Worm (Caenorhabditis elegans) whole organism, mixed stage, embryonic: ENCODE measurements around the gene R07D5.2.

Experiments used
- M03D4.4 ChIP-seq: sonication (generic microtip); optimal IDR thresholded peaks from 2 replicates; lab custom pipeline; 2017; ENCODE audit warnings: mild to moderate bottlenecking, missing genetic modification characterization, missing compliant biosample characterization
- bed-3 ChIP-seq: fragments of 200-800 bp; sonication (Bioruptor generic); optimal IDR thresholded peaks from 3 replicates; lab custom pipeline; 2018; ENCODE audit warnings: mild to moderate bottlenecking, missing genetic modification characterization, moderate library complexity, missing compliant biosample characterization
- blmp-1 ChIP-seq: fragments of 150-350 bp; optimal IDR thresholded peaks from 2 replicates; lab custom pipeline; 2014; ENCODE audit warnings: missing biosample characterization, missing genetic modification characterization
- ceh-39 ChIP-seq: fragments of 150-350 bp; optimal IDR thresholded peaks from 2 replicates; lab custom pipeline; 2014; ENCODE audit warnings: missing biosample characterization, missing genetic modification characterization
- ceh-43 ChIP-seq: fragments of 200-800 bp; sonication (Bioruptor generic); optimal IDR thresholded peaks from 2 replicates; lab custom pipeline; 2018; ENCODE audit warnings: mild to moderate bottlenecking, missing genetic modification characterization, moderate library complexity, missing compliant biosample characterization
- ceh-83 ChIP-seq: fragments of 200-800 bp; sonication (Bioruptor generic); optimal IDR thresholded peaks from 2 replicates; lab custom pipeline; 2018; ENCODE audit warnings: mild to moderate bottlenecking, missing genetic modification characterization, missing compliant biosample characterization
- ces-1 ChIP-seq: fragments of 150-350 bp; optimal IDR thresholded peaks from 2 replicates; lab custom pipeline; 2014; ENCODE audit warnings: missing biosample characterization, missing genetic modification reagents, missing genetic modification characterization
- drap-1 ChIP-seq: fragments of 200-800 bp; sonication (Bioruptor generic); optimal IDR thresholded peaks from 3 replicates; lab custom pipeline; 2018; ENCODE audit warnings: mild to moderate bottlenecking, missing genetic modification characterization, missing compliant biosample characterization
- elt-1 ChIP-seq: sonication (generic microtip); optimal IDR thresholded peaks from 2 replicates; lab custom pipeline; 2017; ENCODE audit warnings: missing genetic modification characterization, mild to moderate bottlenecking, missing compliant biosample characterization, antibody characterized with exemption, moderate library complexity, borderline replicate concordance; ENCODE audit not compliant: insufficient read depth
- elt-3 ChIP-seq: fragments of 150-350 bp; optimal IDR thresholded peaks from 2 replicates; lab custom pipeline; 2014; ENCODE audit warnings: missing biosample characterization, missing genetic modification characterization
- ham-2 ChIP-seq: fragments of 200-800 bp; sonication (Bioruptor generic); optimal IDR thresholded peaks from 2 replicates; lab custom pipeline; 2018; ENCODE audit warnings: mild to moderate bottlenecking, missing genetic modification characterization, missing compliant biosample characterization
- hlh-1 ChIP-seq: fragments of 150-350 bp; optimal IDR thresholded peaks from 2 replicates; lab custom pipeline; 2014; ENCODE audit warnings: missing biosample characterization, missing genetic modification reagents, missing genetic modification characterization
- lin-13 ChIP-seq: fragments of 150-350 bp; optimal IDR thresholded peaks from 2 replicates; lab custom pipeline; 2014; ENCODE audit warnings: missing biosample characterization, missing genetic modification characterization
- lin-32 ChIP-seq: fragments of 200-800 bp; sonication (Bioruptor generic); optimal IDR thresholded peaks from 2 replicates; lab custom pipeline; 2018; ENCODE audit warnings: mild to moderate bottlenecking, missing genetic modification characterization, missing compliant biosample characterization
- lsy-2 ChIP-seq: fragments of 150-350 bp; optimal IDR thresholded peaks from 2 replicates; lab custom pipeline; 2014; ENCODE audit warnings: missing biosample characterization, missing genetic modification characterization
- mab-5 ChIP-seq: fragments of 150-350 bp; optimal IDR thresholded peaks from 2 replicates; lab custom pipeline; 2014; ENCODE audit warnings: missing biosample characterization, missing genetic modification characterization
- mep-1 ChIP-seq: fragments of 150-350 bp; optimal IDR thresholded peaks from 2 replicates; lab custom pipeline; 2017; ENCODE audit warnings: missing biosample characterization, missing genetic modification reagents, missing genetic modification characterization, inconsistent platforms
- mls-2 ChIP-seq: sonication (generic microtip); optimal IDR thresholded peaks from 2 replicates; lab custom pipeline; 2016; ENCODE audit warnings: mild to moderate bottlenecking, missing genetic modification characterization, moderate library complexity, missing compliant biosample characterization
- nhr-12 ChIP-seq: fragments of 150-350 bp; optimal IDR thresholded peaks from 2 replicates; lab custom pipeline; 2014; ENCODE audit warnings: missing biosample characterization, missing genetic modification characterization
- nhr-2 ChIP-seq: fragments of 150-350 bp; optimal IDR thresholded peaks from 2 replicates; lab custom pipeline; 2014; ENCODE audit warnings: missing biosample characterization, missing genetic modification characterization
- nhr-237 ChIP-seq: fragments of 150-350 bp; optimal IDR thresholded peaks from 2 replicates; lab custom pipeline; 2014; ENCODE audit warnings: missing biosample characterization, missing genetic modification characterization
- nhr-76 ChIP-seq: sonication (generic microtip); optimal IDR thresholded peaks from 2 replicates; lab custom pipeline; 2017; ENCODE audit warnings: missing biosample characterization, missing genetic modification characterization
- pha-4 ChIP-seq: fragments of 150-350 bp; optimal IDR thresholded peaks from 2 replicates; lab custom pipeline; 2018; ENCODE audit warnings: missing biosample characterization, missing genetic modification reagents, missing genetic modification characterization
- sem-2 ChIP-seq: fragments of 200-800 bp; sonication (Bioruptor generic); optimal IDR thresholded peaks from 2 replicates; lab custom pipeline; 2018; ENCODE audit warnings: mild to moderate bottlenecking, missing genetic modification characterization, missing compliant biosample characterization
- snpc-4 ChIP-seq: fragments of 150-350 bp; optimal IDR thresholded peaks from 2 replicates; lab custom pipeline; 2014; ENCODE audit warnings: missing biosample characterization, missing genetic modification characterization
- tbx-8 ChIP-seq: fragments of 200-800 bp; sonication (Bioruptor generic); optimal IDR thresholded peaks from 2 replicates; lab custom pipeline; 2018; ENCODE audit warnings: mild to moderate bottlenecking, missing genetic modification characterization, moderate library complexity, missing compliant biosample characterization
- unc-120 ChIP-seq: sonication (generic microtip); optimal IDR thresholded peaks from 2 replicates; lab custom pipeline; 2017; ENCODE audit warnings: missing genetic modification characterization, missing compliant biosample characterization; ENCODE audit not compliant: poor library complexity, severe bottlenecking
- unc-39 ChIP-seq: fragments of 150-350 bp; optimal IDR thresholded peaks from 2 replicates; lab custom pipeline; 2014; ENCODE audit warnings: missing biosample characterization, missing genetic modification characterization
- unc-62 ChIP-seq: fragments of 150-350 bp; optimal IDR thresholded peaks from 2 replicates; lab custom pipeline; 2014; ENCODE audit warnings: missing biosample characterization, missing genetic modification reagents, missing genetic modification characterization
- ztf-11 ChIP-seq: fragments of 150-350 bp; optimal IDR thresholded peaks from 2 replicates; lab custom pipeline; 2014; ENCODE audit warnings: missing biosample characterization, missing genetic modification characterization

The R07D5.2 gene

DNA sequence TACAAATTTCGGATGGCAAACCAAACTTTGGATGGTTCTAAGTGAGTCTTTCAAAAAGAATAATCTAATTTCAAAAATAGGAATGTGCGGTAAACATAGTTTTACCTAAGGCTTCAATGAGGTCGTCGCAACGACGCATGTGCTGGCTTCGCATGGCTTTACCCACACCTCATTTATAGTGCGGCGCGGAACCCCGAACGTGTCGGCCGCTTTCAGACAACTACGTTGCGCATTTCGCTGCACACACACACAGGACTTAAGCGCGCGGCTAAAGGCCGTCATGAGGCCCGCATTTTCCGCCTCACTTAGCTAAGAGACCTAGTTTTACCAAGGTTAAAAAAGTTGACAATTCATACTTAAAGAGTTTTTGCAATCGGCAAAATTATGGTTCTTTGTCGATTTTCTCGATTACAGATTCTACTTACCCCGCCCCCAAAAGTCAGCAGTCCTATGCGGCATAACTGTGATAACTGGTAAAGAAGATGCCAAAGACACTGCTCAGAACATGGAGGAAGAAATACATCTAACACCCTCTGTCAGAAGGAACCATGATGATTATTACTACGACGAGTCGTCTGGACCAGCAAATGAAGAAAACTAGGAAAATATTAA, 23.5 kb downstream of the R07D5.2 start:
- TF ChIP-seq mep-1 (tag; lab: Kevin White, UChicago), result no peak
- TF ChIP-seq unc-39 (tag; lab: Kevin White, UChicago), result no peak
- no peak for TF ChIP-seq sem-2 (GFP tag; lab: Kevin White, UChicago)
- TF ChIP-seq unc-62 (GFP tag; lab: Kevin White, UChicago), result no peak
- no peak for TF ChIP-seq ceh-39
- TF ChIP-seq nhr-2 (tag; lab: Kevin White, UChicago), result no peak
- TF ChIP-seq snpc-4 (tag; lab: Kevin White, UChicago), result no peak
- TF ChIP-seq tbx-8 (GFP tag; lab: Kevin White, UChicago), result no peak
- no peak for TF ChIP-seq nhr-237 (tag; lab: Kevin White, UChicago)
- TF ChIP-seq, all 35 proteins: peak for 0

DNA sequence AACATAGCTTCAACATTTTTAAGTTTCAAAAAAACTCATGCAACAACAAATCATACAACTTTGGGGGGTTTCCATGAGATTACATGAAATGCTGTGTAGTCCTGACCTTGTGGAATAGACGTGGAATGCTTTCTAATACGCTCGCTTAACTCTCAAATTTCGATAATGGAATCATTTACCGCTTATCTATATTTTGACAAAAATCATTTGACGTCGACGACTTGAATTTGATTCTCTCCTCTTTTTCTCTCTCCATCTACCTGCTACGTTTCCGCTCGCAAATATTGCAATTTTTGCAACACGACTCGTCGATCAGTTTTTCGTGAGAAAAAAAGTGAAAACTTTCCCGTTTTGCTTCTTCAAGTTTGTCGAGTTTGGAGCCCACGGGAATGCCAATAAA, 27.3 kb downstream of the R07D5.2 start, which contains the start of gene flr-4:
Gene flr-4, plus strand, starts transcription at position 275 of the 400 bp plus-strand sequence.
- TF ChIP-seq sem-2 (GFP tag; lab: Kevin White, UChicago) (no peak), nhr-237 (tag; lab: Kevin White, UChicago) (no peak), drap-1 (GFP tag; lab: Kevin White, UChicago) (no peak), nhr-76 (tag; lab: Kevin White, UChicago) (no peak), blmp-1 (no peak), M03D4.4 (tag; lab: Kevin White, UChicago) (no peak), ham-2 (no peak), mab-5 (tag; lab: Kevin White, UChicago) (no peak), ceh-39 (no peak), tbx-8 (GFP tag; lab: Kevin White, UChicago) (no peak), lin-32 (GFP tag; lab: Kevin White, UChicago) (no peak), mls-2 (no peak), bed-3 (no peak), nhr-12 (tag; lab: Kevin White, UChicago) (no peak), unc-39 (tag; lab: Kevin White, UChicago) (no peak), ceh-43 (GFP tag; lab: Kevin White, UChicago) (no peak), hlh-1 (tag; lab: Kevin White, UChicago) (no peak), elt-1 (no peak), unc-62 (GFP tag; lab: Kevin White, UChicago) (no peak), mep-1 (tag; lab: Kevin White, UChicago) (no peak)

DNA sequence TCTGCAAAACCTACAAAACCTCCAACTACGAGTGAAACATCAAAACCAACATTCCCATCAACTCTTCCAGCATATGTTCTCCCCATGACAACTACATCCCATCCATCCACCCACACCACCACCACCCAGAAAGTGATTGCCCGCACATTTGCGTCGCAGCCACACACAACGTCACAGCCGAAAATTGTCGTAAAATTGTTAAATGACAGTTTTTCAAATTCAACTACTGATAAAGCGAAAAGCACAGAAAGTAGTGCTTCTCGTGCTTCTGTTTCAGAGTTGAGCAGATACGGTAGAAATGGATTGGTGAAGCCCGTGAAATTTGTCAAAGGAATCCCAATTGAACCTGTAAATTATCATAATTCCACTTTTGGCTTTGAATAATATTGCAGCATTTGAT, 28.7 kb downstream of the R07D5.2 start:
- TF ChIP-seq drap-1 (GFP tag; lab: Kevin White, UChicago), result no peak
- no peak for TF ChIP-seq mab-5 (tag; lab: Kevin White, UChicago)
- no peak for TF ChIP-seq elt-1
- no peak for TF ChIP-seq unc-120
- TF ChIP-seq mep-1 (tag; lab: Kevin White, UChicago), result no peak
- TF ChIP-seq ztf-11 (tag; lab: Kevin White, UChicago), result no peak
- TF ChIP-seq nhr-12 (tag; lab: Kevin White, UChicago), result no peak
- no peak for TF ChIP-seq unc-39 (tag; lab: Kevin White, UChicago)
- no peak for TF ChIP-seq ceh-83 (GFP tag; lab: Kevin White, UChicago)
- TF ChIP-seq lin-13 (tag; lab: Kevin White, UChicago), result no peak
- TF ChIP-seq tbx-8 (GFP tag; lab: Kevin White, UChicago), result no peak
- no peak for TF ChIP-seq hlh-1 (tag; lab: Kevin White, UChicago)
- TF ChIP-seq ceh-39, result no peak
- TF ChIP-seq elt-3 (tag; lab: Kevin White, UChicago), result no peak
- TF ChIP-seq ham-2, result no peak
- no peak for TF ChIP-seq ceh-43 (GFP tag; lab: Kevin White, UChicago)
- no peak for TF ChIP-seq pha-4
- TF ChIP-seq blmp-1, result no peak
- no peak for TF ChIP-seq lsy-2 (tag; lab: Kevin White, UChicago)
- no peak for TF ChIP-seq lin-32 (GFP tag; lab: Kevin White, UChicago)
- TF ChIP-seq, all 35 proteins: peak for 0

DNA sequence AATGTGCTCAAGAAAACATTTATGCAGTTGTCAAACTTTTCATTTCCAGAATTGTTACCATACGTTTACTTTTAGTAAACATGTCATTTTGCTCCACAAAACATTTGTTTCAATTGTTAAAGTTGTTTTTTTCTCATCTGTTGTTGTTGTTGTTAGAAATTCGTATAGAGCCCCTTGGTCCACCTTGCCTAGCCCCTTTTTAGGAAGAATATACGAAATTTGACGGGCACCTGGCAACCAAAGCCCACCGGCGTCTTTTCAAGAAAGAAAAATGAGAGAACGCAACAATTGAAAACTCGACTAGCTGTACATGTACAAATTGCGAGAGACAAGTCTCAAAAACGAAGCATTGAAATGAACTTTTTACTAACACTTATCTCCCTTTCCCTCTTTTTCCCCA, 32.0 kb downstream of the R07D5.2 start, which contains the start of gene F09B12.5:
Gene F09B12.5, plus strand, starts transcription at position 301 of the 400 bp plus-strand sequence.
- no peak for TF ChIP-seq drap-1 (GFP tag; lab: Kevin White, UChicago)
- no peak for TF ChIP-seq ceh-39
- no peak for TF ChIP-seq mep-1 (tag; lab: Kevin White, UChicago)
- no peak for TF ChIP-seq nhr-12 (tag; lab: Kevin White, UChicago)

DNA sequence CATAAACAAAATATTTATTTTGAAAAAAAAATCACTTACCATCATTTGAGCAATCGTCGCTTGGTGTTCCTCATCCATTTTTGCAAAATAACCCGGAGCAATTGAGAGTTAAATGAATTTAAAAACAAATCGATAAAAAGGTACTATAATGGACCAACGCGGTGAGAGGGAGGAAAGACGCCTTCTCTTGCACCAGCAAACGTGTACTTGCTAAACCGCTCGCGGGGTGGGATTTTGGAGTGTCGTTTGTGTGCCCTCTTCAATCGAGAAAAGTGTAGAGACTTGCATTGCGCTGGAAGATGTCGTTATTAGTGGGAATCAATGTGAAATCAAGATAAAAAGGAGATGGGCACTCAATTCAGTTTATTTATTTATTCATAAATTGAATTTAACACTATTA, 32.6 kb downstream of the R07D5.2 start, which contains the start of gene H40L08.1:
Gene H40L08.1, minus strand, starts transcription at position 292 of the 400 bp plus-strand sequence.
- TF ChIP-seq lin-13 (tag; lab: Kevin White, UChicago) (no peak), elt-1 (peak; percentile 15), ces-1 (GFP tag; lab: Kevin White, UChicago) (peak; percentile 56), unc-62 (GFP tag; lab: Kevin White, UChicago) (no peak), ceh-39 (peak; percentile 9), pha-4 (peak; percentile 10), mep-1 (tag; lab: Kevin White, UChicago) (peak; percentile 9), ham-2 (no peak)
